Fruit fly (Drosophila melanogaster) whole organism, embryonic: ENCODE measurements around the gene Rab10.

Experiments
- Atf-2 ChIP-seq: fragments of 200-800 bp; sonication (Bioruptor generic); optimal IDR thresholded peaks from 2 replicates; lab custom pipeline; 2016; ENCODE audit warnings: missing biosample characterization, missing genetic modification characterization
- Bteb2 ChIP-seq: fragments of 200-800 bp; sonication (Bioruptor generic); optimal IDR thresholded peaks from 2 replicates; lab custom pipeline; 2016; ENCODE audit warnings: missing biosample characterization, missing genetic modification characterization
- CG12071 ChIP-seq: fragments of 200-800 bp; sonication (Bioruptor generic); optimal IDR thresholded peaks from 3 replicates; lab custom pipeline; 2018; ENCODE audit warnings: missing biosample characterization, mild to moderate bottlenecking, missing genetic modification characterization
- CG12104 ChIP-seq: fragments of 200-800 bp; sonication (Bioruptor generic); optimal IDR thresholded peaks from 3 replicates; lab custom pipeline; 2016; ENCODE audit warnings: missing biosample characterization, missing genetic modification characterization
- CG14710 ChIP-seq: fragments of 200-800 bp; sonication (Bioruptor generic); optimal IDR thresholded peaks from 3 replicates; lab custom pipeline; 2019; ENCODE audit warnings: missing biosample characterization, mild to moderate bottlenecking, missing genetic modification characterization, moderate library complexity
- CG15514 ChIP-seq: fragments of 200-800 bp; sonication (Bioruptor generic); optimal IDR thresholded peaks from 3 replicates; lab custom pipeline; 2017; ENCODE audit warnings: missing biosample characterization, missing genetic modification characterization, mild to moderate bottlenecking, moderate library complexity, missing genetic modification reagents
- CG16779 ChIP-seq: fragments of 200-800 bp; sonication (Bioruptor generic); IDR thresholded peaks from 2 replicates; pipeline ENCODE4 v1.3.6; 2022; ENCODE audit warnings: missing biosample characterization, missing genetic modification characterization
- CG16813 ChIP-seq: fragments of 200-800 bp; sonication (Bioruptor generic); IDR thresholded peaks from 3 replicates; pipeline ENCODE4 v1.3.6; 2022; ENCODE audit warnings: missing biosample characterization, missing genetic modification characterization; ENCODE audit not compliant: partially characterized antibody
- CG17186 ChIP-seq: fragments of 200-800 bp; sonication (Bioruptor generic); optimal IDR thresholded peaks from 3 replicates; lab custom pipeline; 2017; ENCODE audit warnings: missing biosample characterization, missing genetic modification reagents, missing genetic modification characterization
- CG17568 ChIP-seq: fragments of 200-800 bp; sonication (Bioruptor generic); optimal IDR thresholded peaks from 2 replicates; lab custom pipeline; 2018; ENCODE audit warnings: missing biosample characterization, mild to moderate bottlenecking, missing genetic modification characterization, moderate library complexity
- CG2116 ChIP-seq: fragments of 200-800 bp; sonication (Bioruptor generic); optimal IDR thresholded peaks from 3 replicates; lab custom pipeline; 2018; ENCODE audit warnings: missing biosample characterization, mild to moderate bottlenecking, missing genetic modification characterization
- CG2120 ChIP-seq: fragments of 200-800 bp; sonication (Bioruptor generic); optimal IDR thresholded peaks from 3 replicates; lab custom pipeline; 2016; ENCODE audit warnings: missing biosample characterization, missing genetic modification characterization
- CG2129 ChIP-seq: fragments of 200-800 bp; sonication (Bioruptor generic); IDR thresholded peaks from 2 replicates; pipeline ENCODE4 v1.3.6; 2022; ENCODE audit warnings: missing biosample characterization, missing genetic modification characterization; ENCODE audit not compliant: partially characterized antibody
- CG30020 ChIP-seq: fragments of 200-800 bp; optimal IDR thresholded peaks from 2 replicates; lab custom pipeline; 2019; ENCODE audit warnings: missing biosample characterization, mild to moderate bottlenecking, missing genetic modification characterization, moderate library complexity
- CG42726 ChIP-seq: fragments of 200-800 bp; sonication (Bioruptor generic); IDR thresholded peaks from 2 replicates; pipeline ENCODE4 v1.3.6; 2022; ENCODE audit warnings: missing biosample characterization, missing genetic modification characterization; ENCODE audit not compliant: partially characterized antibody
- CG4282 ChIP-seq: fragments of 200-800 bp; sonication (Bioruptor generic); optimal IDR thresholded peaks from 2 replicates; lab custom pipeline; 2016; ENCODE audit warnings: missing biosample characterization, missing genetic modification characterization
- CG9797 ChIP-seq: fragments of 200-800 bp; sonication (Bioruptor generic); optimal IDR thresholded peaks from 3 replicates; lab custom pipeline; 2018; ENCODE audit warnings: missing biosample characterization, mild to moderate bottlenecking, missing genetic modification characterization
- CG9932 ChIP-seq: fragments of 200-800 bp; sonication (Bioruptor generic); IDR thresholded peaks from 2 replicates; pipeline ENCODE4 v1.3.6; 2022; ENCODE audit warnings: missing biosample characterization, missing genetic modification characterization
- CoRest ChIP-seq: fragments of 200-800 bp; sonication (Bioruptor generic); optimal IDR thresholded peaks from 3 replicates; lab custom pipeline; 2018; ENCODE audit warnings: missing biosample characterization, mild to moderate bottlenecking, missing genetic modification characterization, moderate library complexity
- Dek ChIP-seq: fragments of 200-800 bp; sonication (Bioruptor generic); optimal IDR thresholded peaks from 3 replicates; lab custom pipeline; 2019; ENCODE audit warnings: missing biosample characterization, mild to moderate bottlenecking, missing genetic modification characterization, moderate library complexity
- Dref ChIP-seq: fragments of 200-800 bp; sonication (Bioruptor generic); IDR thresholded peaks from 2 replicates; pipeline ENCODE4 v1.3.6; 2022; ENCODE audit warnings: missing biosample characterization, missing genetic modification characterization
- E2f2 ChIP-seq: fragments of 200-800 bp; sonication (Bioruptor generic); IDR thresholded peaks from 2 replicates; pipeline ENCODE4 v1.3.6; 2022; ENCODE audit warnings: missing biosample characterization, missing genetic modification characterization
- Ets97D ChIP-seq: fragments of 200-800 bp; sonication (Bioruptor generic); optimal IDR thresholded peaks from 3 replicates; lab custom pipeline; 2016; ENCODE audit warnings: missing biosample characterization, missing genetic modification characterization
- H2.0 ChIP-seq: fragments of 200-800 bp; sonication (Bioruptor generic); IDR thresholded peaks from 2 replicates; pipeline ENCODE4 v1.3.6; 2022; ENCODE audit warnings: missing biosample characterization, missing genetic modification characterization
- HmgD ChIP-seq: fragments of 200-800 bp; sonication (Bioruptor generic); optimal IDR thresholded peaks from 3 replicates; lab custom pipeline; 2016; ENCODE audit warnings: missing biosample characterization, missing genetic modification characterization
- MBD-R2 ChIP-seq: fragments of 200-800 bp; sonication (Bioruptor generic); IDR thresholded peaks from 2 replicates; pipeline ENCODE4 v1.3.6; 2022; ENCODE audit warnings: missing biosample characterization, missing genetic modification characterization
- Med ChIP-seq: fragments of 200-800 bp; sonication (Bioruptor generic); peaks from one replicate; lab custom pipeline; 2016; ENCODE audit warnings: missing biosample characterization, missing genetic modification characterization, mild to moderate bottlenecking, inconsistent platforms, moderate library complexity
- Nf-YB ChIP-seq: fragments of 200-800 bp; sonication (Bioruptor generic); optimal IDR thresholded peaks from 3 replicates; lab custom pipeline; 2019; ENCODE audit warnings: missing biosample characterization, mild to moderate bottlenecking, missing genetic modification characterization, moderate library complexity
- Pdp1 ChIP-seq, 2 experiments: fragments of 200-800 bp; sonication (Bioruptor generic); optimal IDR thresholded peaks; 3 replicates each; lab custom pipeline; 2016; ENCODE audit warnings: missing biosample characterization in 2 of 2, missing genetic modification characterization in 2 of 2, mild to moderate bottlenecking in 1 of 2, moderate library complexity in 1 of 2
- Sin3A ChIP-seq: fragments of >200 bp; optimal IDR thresholded peaks from 2 replicates; lab custom pipeline; 2018
- Spps ChIP-seq: fragments of 200-800 bp; sonication (Bioruptor generic); optimal IDR thresholded peaks from 2 replicates; lab custom pipeline; 2018; ENCODE audit warnings: missing biosample characterization, mild to moderate bottlenecking, missing genetic modification characterization
- amos ChIP-seq: fragments of 200-800 bp; sonication (Bioruptor generic); IDR thresholded peaks from 2 replicates; pipeline ENCODE4 v1.3.6; 2022; ENCODE audit warnings: missing biosample characterization, missing genetic modification characterization; ENCODE audit not compliant: partially characterized antibody
- bbx ChIP-seq: fragments of 200-800 bp; sonication (Bioruptor generic); IDR thresholded peaks from 2 replicates; pipeline ENCODE4 v1.3.6; 2022; ENCODE audit warnings: missing biosample characterization, missing genetic modification characterization; ENCODE audit not compliant: partially characterized antibody
- chinmo ChIP-seq: fragments of 200-800 bp; sonication (Bioruptor generic); IDR thresholded peaks from 4 replicates; pipeline ENCODE4 v1.3.6; 2022; ENCODE audit warnings: missing biosample characterization, missing genetic modification characterization; ENCODE audit not compliant: partially characterized antibody
- danr ChIP-seq: fragments of 200-800 bp; sonication (Bioruptor generic); IDR thresholded peaks from 2 replicates; pipeline ENCODE4 v1.3.6; 2022; ENCODE audit warnings: missing biosample characterization, missing genetic modification characterization
- inv ChIP-seq: fragments of 200-800 bp; sonication (Bioruptor generic); IDR thresholded peaks from 2 replicates; pipeline ENCODE4 v1.3.6; 2022; ENCODE audit warnings: missing biosample characterization, missing genetic modification characterization; ENCODE audit not compliant: partially characterized antibody
- kay ChIP-seq: fragments of 200-800 bp; sonication (Bioruptor generic); optimal IDR thresholded peaks from 2 replicates; lab custom pipeline; 2016; ENCODE audit warnings: missing biosample characterization, missing genetic modification characterization
- knrl ChIP-seq: fragments of 200-800 bp; sonication (Bioruptor generic); IDR thresholded peaks from 3 replicates; pipeline ENCODE4 v1.3.6; 2022; ENCODE audit warnings: missing biosample characterization, missing genetic modification characterization; ENCODE audit not compliant: partially characterized antibody
- lmd ChIP-seq: fragments of 200-800 bp; sonication (Bioruptor generic); IDR thresholded peaks from 2 replicates; pipeline ENCODE4 v1.3.6; 2022; ENCODE audit warnings: missing biosample characterization, missing genetic modification characterization
- mld ChIP-seq: fragments of 200-800 bp; sonication (Bioruptor generic); IDR thresholded peaks from 3 replicates; pipeline ENCODE4 v1.3.6; 2022; ENCODE audit warnings: missing biosample characterization, missing genetic modification characterization; ENCODE audit not compliant: partially characterized antibody
- nerfin-2 ChIP-seq: fragments of 200-800 bp; sonication (Bioruptor generic); IDR thresholded peaks from 2 replicates; pipeline ENCODE4 v1.3.6; 2022; ENCODE audit warnings: missing biosample characterization, missing genetic modification characterization; ENCODE audit not compliant: partially characterized antibody
- oc ChIP-seq: fragments of 200-800 bp; sonication (Bioruptor generic); optimal IDR thresholded peaks from 2 replicates; lab custom pipeline; 2018; ENCODE audit warnings: missing biosample characterization, mild to moderate bottlenecking, missing genetic modification characterization, moderate library complexity
- pho ChIP-seq: fragments of 200-800 bp; sonication (Bioruptor generic); optimal IDR thresholded peaks from 2 replicates; lab custom pipeline; 2016; ENCODE audit warnings: missing biosample characterization, missing genetic modification characterization
- prd ChIP-seq, 3 experiments: fragments of >200 bp in 2 of 3; fragments of 200-800 bp in 1 of 3; sonication (Bioruptor generic) in 1 of 3; optimal IDR thresholded peaks in 2 of 3; IDR thresholded peaks in 1 of 3; 2 replicates in 2 of 3; 3 replicates in 1 of 3; pipeline versions ENCODE4 v1.3.6 to Lab custom; 2017 to 2022; ENCODE audit warnings: missing biosample characterization in 1 of 3, missing genetic modification characterization in 1 of 3
- pzg ChIP-seq: fragments of 200-800 bp; sonication (Bioruptor generic); optimal IDR thresholded peaks from 3 replicates; lab custom pipeline; 2018; ENCODE audit warnings: missing biosample characterization, mild to moderate bottlenecking, missing genetic modification characterization, moderate library complexity
- scrt ChIP-seq: fragments of 200-800 bp; sonication (Bioruptor generic); optimal IDR thresholded peaks from 2 replicates; lab custom pipeline; 2018; ENCODE audit warnings: missing biosample characterization, mild to moderate bottlenecking, missing genetic modification characterization, moderate library complexity
- tna ChIP-seq: fragments of 200-800 bp; sonication (Bioruptor generic); IDR thresholded peaks from 2 replicates; pipeline ENCODE4 v1.3.6; 2022; ENCODE audit warnings: missing biosample characterization, missing genetic modification characterization; ENCODE audit not compliant: partially characterized antibody
- twi ChIP-seq: fragments of 200-800 bp; optimal IDR thresholded peaks from 2 replicates; lab custom pipeline; 2019; ENCODE audit warnings: missing biosample characterization, mild to moderate bottlenecking, missing genetic modification characterization, moderate library complexity
- zf30C ChIP-seq: fragments of 200-800 bp; sonication (Bioruptor generic); optimal IDR thresholded peaks from 3 replicates; lab custom pipeline; 2018; ENCODE audit warnings: missing biosample characterization, mild to moderate bottlenecking, missing genetic modification characterization

Gene Rab10

dm6 chrX:20251069-20251468 is at the start of gene Rab10, which contains the start of gene CG17068 (continued):
- peak; percentile 75 for TF ChIP-seq mld (GFP tag; lab: Robert Waterston, UW)
- peak; percentile 59 for TF ChIP-seq CG15514 (GFP tag; lab: Kevin White, UChicago)
- peak; percentile 63 for TF ChIP-seq MBD-R2 (GFP tag; lab: Robert Waterston, UW)
- TF ChIP-seq H2.0 (GFP tag; lab: Robert Waterston, UW) = no peak
- 0 out of 2 replicates have a peak, but pooled peaks have one; percentile 9 for TF ChIP-seq danr (GFP tag; lab: Robert Waterston, UW)
- TF ChIP-seq CG17568 (GFP tag; lab: Kevin White, UChicago) = no peak
- TF ChIP-seq Dek (tag; lab: Kevin White, UChicago) = no peak
- TF ChIP-seq CG12104 = no peak
- peak; percentile 32 for TF ChIP-seq CG2120 (GFP tag; lab: Kevin White, UChicago)
- TF ChIP-seq knrl (GFP tag; lab: Robert Waterston, UW) = peak; percentile 94
- peak; percentile 75 for TF ChIP-seq pzg (GFP tag; lab: Kevin White, UChicago)
- peak; percentile 27; the same call in 1 of the 2 replicates for TF ChIP-seq CG9932
- TF ChIP-seq zf30C (GFP tag; lab: Kevin White, UChicago) = no peak
- peak; percentile 96 for TF ChIP-seq CG16813 (GFP tag; lab: Robert Waterston, UW)
- peak; percentile 22 for TF ChIP-seq pho (GFP tag; lab: Kevin White, UChicago)
- peak; percentile 0 for TF ChIP-seq scrt (GFP tag; lab: Kevin White, UChicago)
- TF ChIP-seq CG4282 (GFP tag; lab: Kevin White, UChicago) = no peak
- peak; percentile 74 for TF ChIP-seq CG42726
- TF ChIP-seq kay = no peak
- TF ChIP-seq Dref (GFP tag; lab: Robert Waterston, UW) = peak; percentile 79
- TF ChIP-seq CG2129 = peak; percentile 93
- TF ChIP-seq Spps (tag; lab: Kevin White, UChicago) = no peak
- TF ChIP-seq Nf-YB (GFP tag; lab: Kevin White, UChicago) = no peak
- TF ChIP-seq Pdp1 (GFP tag; optimal IDR thresholded peaks at IDR 0.05; lab: Kevin White, UChicago) = peak in 1 of 2 experiments; percentile 41
- peak; percentile 11 for TF ChIP-seq CG9797
- peak; percentile 88 for TF ChIP-seq amos (GFP tag; lab: Robert Waterston, UW)
- TF ChIP-seq Med = peak; percentile 81
- TF ChIP-seq lmd (GFP tag; lab: Robert Waterston, UW) = no peak
- TF ChIP-seq twi = no peak
- TF ChIP-seq prd (optimal IDR thresholded peaks at IDR 0.05; lab: Kevin White, UChicago) = no peak
- TF ChIP-seq prd (GFP tag; IDR thresholded peaks at IDR 0.05; lab: Robert Waterston, UW) = 0 out of 3 replicates have a peak, but pooled peaks have one; percentile 8
- TF ChIP-seq oc = no peak
- peak; percentile 37 for TF ChIP-seq CG30020 (tag; lab: Kevin White, UChicago)
- TF ChIP-seq CG16779 = no peak
- TF ChIP-seq inv (GFP tag; lab: Robert Waterston, UW) = peak; percentile 91
- TF ChIP-seq Ets97D (GFP tag; lab: Kevin White, UChicago) = peak; percentile 49
- TF ChIP-seq E2f2 (GFP tag; lab: Robert Waterston, UW) = peak; percentile 51; the same call in 1 of the 2 replicates
- TF ChIP-seq CoRest (tag; lab: Kevin White, UChicago) = peak; percentile 7
- peak; percentile 84 for TF ChIP-seq tna (GFP tag; lab: Robert Waterston, UW)
- no peak for TF ChIP-seq Bteb2 (GFP tag; lab: Kevin White, UChicago)
- peak; percentile 81 for TF ChIP-seq CG2116 (GFP tag; lab: Kevin White, UChicago)
- TF ChIP-seq nerfin-2 = peak; percentile 88
- peak; percentile 32 for TF ChIP-seq HmgD (GFP tag; lab: Kevin White, UChicago)
- peak; percentile 61 for TF ChIP-seq CG17186 (GFP tag; lab: Kevin White, UChicago)
- no peak for TF ChIP-seq CG12071
- peak; percentile 68 for TF ChIP-seq CG14710 (tag; lab: Kevin White, UChicago)
- peak; percentile 84 for TF ChIP-seq bbx
- no peak for TF ChIP-seq Atf-2 (GFP tag; lab: Kevin White, UChicago)
- TF ChIP-seq chinmo (GFP tag; lab: Robert Waterston, UW) = 0 out of 4 replicates have a peak, but pooled peaks have one; percentile 53
- peak; percentile 86 for TF ChIP-seq Sin3A (lab: Kevin White, UChicago)
